Worm (Caenorhabditis elegans): Measurements from ENCODE around the gene soc-1.
A peak's percentile ranks its signal among the peaks of the same experiment; 100 is the strongest.

soc-1 gene

DNA sequence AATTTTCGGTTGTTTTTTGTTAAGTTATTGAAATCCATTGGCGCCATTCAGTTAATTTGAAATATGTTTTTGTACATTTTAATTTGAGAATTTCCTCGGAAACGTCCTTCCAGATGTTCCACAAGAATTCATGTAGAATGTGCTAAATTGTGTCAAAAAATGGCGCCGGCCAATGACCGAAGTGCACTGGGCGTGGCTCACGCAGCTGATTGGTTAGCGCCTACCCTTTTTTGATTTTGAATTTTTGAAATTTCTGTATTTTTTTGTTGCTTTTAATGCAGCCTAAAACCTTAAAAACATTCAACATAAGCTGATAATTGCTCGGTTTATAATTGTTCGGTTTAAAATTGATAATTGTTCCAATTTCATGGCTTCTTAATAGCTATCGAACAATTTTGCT, 34.1 kb downstream of the soc-1 start:
- TF ChIP-seq nhr-77 (tag; optimal IDR thresholded peaks at IDR 0.05) (no peak), unc-55 (GFP tag; optimal IDR thresholded peaks at IDR 0.05) (no peak), blmp-1 (tag; optimal IDR thresholded peaks at IDR 0.05; ENCODE audit: insufficient read depth) (no peak), elt-3 (tag; optimal IDR thresholded peaks at IDR 0.05) (no peak), lsy-2 (tag; optimal IDR thresholded peaks at IDR 0.05) (no peak), mab-5 (tag; optimal IDR thresholded peaks at IDR 0.05) (no peak), nhr-10 (tag; optimal IDR thresholded peaks at IDR 0.05) (no peak), gmeb-1 (tag; optimal IDR thresholded peaks at IDR 0.05) (no peak), nhr-21 (tag; optimal IDR thresholded peaks at IDR 0.05) (no peak), skn-1 (tag; optimal IDR thresholded peaks at IDR 0.05) (no peak), lin-39 (tag; optimal IDR thresholded peaks at IDR 0.05) (no peak)

- TF ChIP-seq crh-2 (tag; optimal IDR thresholded peaks at IDR 0.05) (no peak), egl-27 (tag; optimal IDR thresholded peaks at IDR 0.05) (no peak), nhr-6 (tag; optimal IDR thresholded peaks at IDR 0.05) (no peak), elt-1 (tag; optimal IDR thresholded peaks at IDR 0.05) (no peak), lin-11 (tag; optimal IDR thresholded peaks at IDR 0.05) (no peak), nhr-10 (tag; optimal IDR thresholded peaks at IDR 0.05) (no peak), nhr-237 (tag; optimal IDR thresholded peaks at IDR 0.05) (no peak), aly-2 (tag; optimal IDR thresholded peaks at IDR 0.05) (no peak), nhr-21 (tag; optimal IDR thresholded peaks at IDR 0.05) (no peak), F13H6.1 (tag; optimal IDR thresholded peaks at IDR 0.05) (no peak), mab-5 (tag; optimal IDR thresholded peaks at IDR 0.05) (no peak), blmp-1 (tag; optimal IDR thresholded peaks at IDR 0.05; ENCODE audit: insufficient read depth) (no peak), ceh-82 (tag; optimal IDR thresholded peaks at IDR 0.05) (no peak), unc-55 (GFP tag; optimal IDR thresholded peaks at IDR 0.05) (no peak), zag-1 (tag; optimal IDR thresholded peaks at IDR 0.05) (no peak), ama-1 (optimal IDR thresholded peaks at IDR 0.05) (no peak), lin-39 (tag; optimal IDR thresholded peaks at IDR 0.05) (no peak), dmd-4 (tag; optimal IDR thresholded peaks at IDR 0.05) (no peak), nhr-11 (tag; optimal IDR thresholded peaks at IDR 0.05) (no peak), mdl-1 (tag; optimal IDR thresholded peaks at IDR 0.05) (no peak)
Measured at ce11 chrV:4681670-4682069, 38.9 kb downstream of the soc-1 start, which contains the start of gene K03B4.4. TSS of gene K03B4.4 (plus strand) at chrV:4681970.

ce11 chrV:4684137-4684536, 41.4 kb downstream of the soc-1 start:
- no peak for TF ChIP-seq nhr-6 (tag; optimal IDR thresholded peaks at IDR 0.05)
- no peak for TF ChIP-seq aly-2 (tag; optimal IDR thresholded peaks at IDR 0.05)
- TF ChIP-seq sem-4 (tag; optimal IDR thresholded peaks at IDR 0.05): no peak
- TF ChIP-seq lin-39 (tag; optimal IDR thresholded peaks at IDR 0.05): no peak
- TF ChIP-seq blmp-1 (tag; optimal IDR thresholded peaks at IDR 0.05; ENCODE audit: insufficient read depth): no peak
- TF ChIP-seq mab-5 (tag; optimal IDR thresholded peaks at IDR 0.05): no peak
- TF ChIP-seq unc-55 (GFP tag; optimal IDR thresholded peaks at IDR 0.05): no peak
- no peak for TF ChIP-seq nhr-21 (tag; optimal IDR thresholded peaks at IDR 0.05)
- TF ChIP-seq nhr-237 (tag; optimal IDR thresholded peaks at IDR 0.05): no peak
- TF ChIP-seq lin-11 (tag; optimal IDR thresholded peaks at IDR 0.05): no peak

DNA sequence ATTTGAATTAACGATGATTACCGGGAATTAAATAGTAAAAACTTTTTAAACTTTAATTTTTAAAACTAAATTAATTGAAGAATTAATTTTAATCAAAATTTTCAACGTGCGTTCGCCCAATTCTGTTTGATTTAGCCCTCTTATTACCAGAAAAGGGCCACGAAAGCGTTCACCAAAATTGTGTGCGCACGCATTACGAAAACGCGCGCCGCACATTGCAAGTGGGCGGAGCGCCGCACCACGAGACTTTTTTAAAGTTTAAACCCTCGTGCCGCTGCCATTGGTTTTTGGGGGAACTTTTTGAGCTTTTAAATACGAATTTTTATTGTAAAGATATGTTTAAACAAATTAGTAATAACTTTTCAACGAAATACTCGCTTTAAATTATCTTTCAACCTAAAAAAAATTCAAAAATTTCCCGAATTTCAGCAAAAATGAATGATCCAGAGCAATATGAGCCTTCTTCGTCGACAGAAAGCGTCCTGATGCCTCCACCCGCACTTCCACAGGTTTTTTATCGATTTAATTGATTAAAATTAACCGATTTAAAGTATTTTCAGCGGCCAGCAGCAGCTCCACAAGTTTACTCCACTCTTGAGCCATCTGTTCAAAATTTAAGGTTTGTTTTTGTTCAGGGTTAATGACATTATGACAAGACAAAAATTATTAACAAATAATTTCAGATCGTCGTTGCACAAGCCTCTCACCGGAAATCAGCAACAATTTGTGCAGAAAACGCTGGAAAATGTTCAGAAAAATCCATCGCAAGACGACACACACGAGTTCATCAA, 44.1 kb downstream of the soc-1 start, which contains the start of gene taf-10:
Gene taf-10 (plus strand): TSS at position 424 of the 791 bp plus-strand sequence.
- TF ChIP-seq gmeb-1 (tag; optimal IDR thresholded peaks at IDR 0.05) (peak; percentile 66), nhr-129 (tag; optimal IDR thresholded peaks at IDR 0.05) (peak; percentile 63), lsy-2 (tag; optimal IDR thresholded peaks at IDR 0.05) (peak; percentile 5 to 48), lin-11 (tag; optimal IDR thresholded peaks at IDR 0.05) (peak; percentile 38), ZK546.5 (tag; optimal IDR thresholded peaks at IDR 0.05) (no peak), F13H6.1 (tag; optimal IDR thresholded peaks at IDR 0.05) (peak; percentile 5), unc-55 (GFP tag; optimal IDR thresholded peaks at IDR 0.05) (peak; percentile 59), nhr-21 (tag; optimal IDR thresholded peaks at IDR 0.05) (peak; percentile 7), snpc-4 (tag; optimal IDR thresholded peaks at IDR 0.05) (no peak), mab-5 (tag; optimal IDR thresholded peaks at IDR 0.05) (peak; percentile 13), mdl-1 (tag; optimal IDR thresholded peaks at IDR 0.05) (peak; percentile 79), C34F6.9 (tag; optimal IDR thresholded peaks at IDR 0.05) (peak; percentile 45), nhr-25 (tag; optimal IDR thresholded peaks at IDR 0.05) (peak; percentile 32), elt-3 (tag; optimal IDR thresholded peaks at IDR 0.05) (no peak), ceh-16 (tag; optimal IDR thresholded peaks at IDR 0.05) (no peak), lin-13 (GFP tag; optimal IDR thresholded peaks at IDR 0.05) (peak; percentile 42), sma-9 (GFP tag; optimal IDR thresholded peaks at IDR 0.05) (peak; percentile 38), sma-9 (tag; optimal IDR thresholded peaks at IDR 0.05) (no peak), ama-1 (optimal IDR thresholded peaks at IDR 0.05) (no peak), Y55F3AM.14 (GFP tag; optimal IDR thresholded peaks at IDR 0.05) (peak; percentile 0), sma-3 (GFP tag; optimal IDR thresholded peaks at IDR 0.05) (peak; percentile 46)
